Fruit fly (Drosophila melanogaster): Measurements from ENCODE around the gene Ptpmeg2.

Gene Ptpmeg2

DNA sequence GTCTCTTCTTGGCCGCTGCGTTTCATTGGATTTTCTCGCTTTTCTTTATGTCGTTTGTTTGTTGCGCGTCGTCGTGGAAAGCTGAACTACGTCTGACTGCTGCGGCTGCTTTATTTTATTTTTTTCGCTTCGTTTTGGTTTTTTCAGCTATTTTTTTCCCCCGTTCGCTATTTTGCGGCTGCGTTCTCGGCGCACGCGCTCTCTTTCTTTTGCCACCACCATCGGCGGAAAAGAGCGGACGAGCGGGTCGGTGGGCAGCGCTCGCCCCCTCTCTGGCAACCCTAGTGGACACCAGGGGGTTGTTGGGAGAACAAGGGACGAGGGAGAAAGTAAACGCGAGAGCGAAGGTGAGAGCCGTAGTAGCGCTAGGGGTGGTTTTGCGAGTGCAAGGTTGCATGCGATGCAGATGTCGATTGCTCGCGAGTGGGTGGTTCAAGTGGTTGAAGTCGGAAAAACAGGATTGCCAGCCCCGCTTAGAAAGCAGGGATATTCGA is 20.0 kb downstream of the Ptpmeg2 start:
- TF ChIP-seq CG12605 (GFP tag; IDR thresholded peaks at IDR 0.05), result peak; percentile 47
- TF ChIP-seq CG32121 (GFP tag; IDR thresholded peaks at IDR 0.05), result peak; percentile 29; the same call in 1 of the 2 replicates
- TF ChIP-seq rn (GFP tag; IDR thresholded peaks at IDR 0.05), result no peak
- peak; percentile 41 for TF ChIP-seq CG14655 (GFP tag; optimal IDR thresholded peaks at IDR 0.05)
- TF ChIP-seq CG13204 (GFP tag; optimal IDR thresholded peaks at IDR 0.05), result no peak
- TF ChIP-seq fd96Ca (GFP tag; IDR thresholded peaks at IDR 0.05), result peak; percentile 43; the same call in 1 of the 3 replicates
- TF ChIP-seq Ets98B (GFP tag; IDR thresholded peaks at IDR 0.05), result peak; percentile 21; the same call in 1 of the 2 replicates
- no peak for TF ChIP-seq Pif1B (GFP tag; optimal IDR thresholded peaks at IDR 0.05)
- no peak for TF ChIP-seq Snoo (tag; optimal IDR thresholded peaks at IDR 0.05)
- TF ChIP-seq D1 (tag; optimal IDR thresholded peaks at IDR 0.05), result no peak

DNA sequence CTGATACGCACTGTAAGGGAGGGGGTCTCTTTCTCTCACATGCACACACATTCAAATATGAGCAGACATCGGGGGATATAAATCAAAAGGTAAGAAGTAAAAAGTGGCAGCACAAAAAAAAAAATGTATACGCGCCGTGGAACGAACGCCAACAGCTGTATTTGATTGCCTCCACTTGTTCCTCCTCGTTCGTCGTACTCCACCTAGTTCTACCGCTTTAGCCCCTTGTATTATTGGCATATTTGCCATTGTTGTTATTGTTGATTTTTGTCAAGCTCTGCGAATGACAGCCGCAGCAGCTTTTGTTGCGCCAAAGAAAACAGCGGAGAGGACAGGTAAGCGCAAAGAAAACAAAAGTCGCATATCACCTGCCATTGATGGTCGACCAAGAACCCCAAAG is 22.1 kb downstream of the Ptpmeg2 start:
- TF ChIP-seq Pif1A (GFP tag; optimal IDR thresholded peaks at IDR 0.05), result peak; percentile 8
- TF ChIP-seq gl (tag; optimal IDR thresholded peaks at IDR 0.05), result no peak

DNA sequence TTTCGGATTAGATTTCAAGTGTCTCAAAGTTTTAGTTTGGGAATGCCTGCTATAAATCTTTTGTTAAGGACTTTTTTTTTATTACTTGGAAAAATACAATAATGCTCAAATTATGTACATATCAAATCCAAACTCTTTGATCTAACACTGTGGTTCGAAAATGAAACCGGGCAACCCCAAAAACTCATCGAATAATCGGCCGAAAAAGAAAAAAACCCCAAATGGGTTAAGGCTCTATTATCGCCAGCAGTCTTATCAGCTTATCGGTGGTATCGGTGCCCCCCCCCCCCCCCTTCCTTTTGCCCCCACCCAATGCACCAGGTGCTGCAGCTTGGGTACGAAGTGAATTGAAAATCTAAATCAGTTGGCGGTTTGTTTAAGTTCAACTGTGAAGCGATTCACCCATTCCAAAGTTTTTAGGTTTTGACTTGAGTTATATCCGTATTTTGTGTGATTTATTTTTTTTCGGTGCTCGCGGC is 41.3 kb downstream of the Ptpmeg2 start:
- TF ChIP-seq CG9948 (tag; optimal IDR thresholded peaks at IDR 0.05), result no peak
- TF ChIP-seq Pif1A (GFP tag; optimal IDR thresholded peaks at IDR 0.05), result no peak
- no peak for TF ChIP-seq CG10348 (GFP tag; IDR thresholded peaks at IDR 0.05)

DNA sequence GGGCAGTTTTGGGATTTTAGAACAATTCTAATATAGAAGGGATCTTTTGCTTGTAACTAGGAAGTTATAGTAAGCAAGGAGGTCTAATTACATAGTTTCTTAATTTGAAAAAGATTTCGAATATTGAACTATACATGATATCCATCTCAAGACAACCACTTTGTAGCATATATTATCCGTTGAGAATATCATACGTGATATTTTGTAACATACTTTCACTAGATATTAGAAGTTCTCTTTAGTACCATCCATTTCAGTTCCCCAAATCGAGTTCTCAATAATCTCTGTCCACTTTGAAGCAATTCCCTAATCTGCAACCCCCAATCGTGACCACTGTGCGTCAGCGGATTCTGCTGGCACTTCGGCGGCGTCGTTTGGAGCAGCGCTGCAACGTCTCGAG is 43.5 kb downstream of the Ptpmeg2 start:
- TF ChIP-seq Snoo (tag; optimal IDR thresholded peaks at IDR 0.05) (peak; percentile 5), Pif1A (GFP tag; optimal IDR thresholded peaks at IDR 0.05) (no peak)

DNA sequence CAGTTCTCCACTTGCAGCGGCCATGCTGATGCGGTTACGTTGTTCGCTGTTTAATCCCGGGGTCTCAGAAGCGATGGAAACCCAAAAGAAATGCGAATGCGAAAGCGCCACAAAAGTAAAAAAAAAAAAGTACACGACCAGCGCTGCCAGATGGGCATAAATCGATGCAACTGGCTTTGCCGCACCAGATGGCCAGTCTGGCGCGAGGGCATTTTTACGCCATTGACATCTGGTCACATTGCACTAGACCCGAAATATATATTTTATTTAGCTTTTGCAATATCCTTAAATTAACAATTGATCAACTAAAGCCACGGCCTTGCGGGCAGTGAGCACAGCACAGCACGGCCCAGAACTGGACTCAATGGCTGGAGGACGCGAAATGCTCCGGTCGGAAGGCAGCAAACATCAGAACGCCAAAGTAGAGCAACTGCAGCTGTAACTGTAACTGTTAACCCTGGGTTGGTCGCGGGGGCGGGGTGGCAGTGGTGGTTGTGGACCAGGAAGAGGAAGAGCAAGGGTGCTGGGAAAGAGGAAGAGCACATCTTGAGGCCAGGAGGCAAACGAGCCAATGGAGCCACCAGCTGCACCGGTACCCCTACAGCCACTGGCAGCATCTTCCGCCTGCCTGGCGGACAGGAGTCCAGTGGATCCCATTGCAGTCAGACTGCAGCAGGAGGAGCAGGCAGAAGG is 50.1 kb downstream of the Ptpmeg2 start, which contains the start of the genes LysRS and Hecw:
TSS of gene LysRS (minus strand) at position 158 of the 693 bp plus-strand sequence.
TSS of gene Hecw (plus strand) at position 220 of the 693 bp plus-strand sequence.
- peak; percentile 10 for TF ChIP-seq CG15710 (tag; optimal IDR thresholded peaks at IDR 0.05)
- no peak for TF ChIP-seq fd96Ca (GFP tag; IDR thresholded peaks at IDR 0.05)

DNA sequence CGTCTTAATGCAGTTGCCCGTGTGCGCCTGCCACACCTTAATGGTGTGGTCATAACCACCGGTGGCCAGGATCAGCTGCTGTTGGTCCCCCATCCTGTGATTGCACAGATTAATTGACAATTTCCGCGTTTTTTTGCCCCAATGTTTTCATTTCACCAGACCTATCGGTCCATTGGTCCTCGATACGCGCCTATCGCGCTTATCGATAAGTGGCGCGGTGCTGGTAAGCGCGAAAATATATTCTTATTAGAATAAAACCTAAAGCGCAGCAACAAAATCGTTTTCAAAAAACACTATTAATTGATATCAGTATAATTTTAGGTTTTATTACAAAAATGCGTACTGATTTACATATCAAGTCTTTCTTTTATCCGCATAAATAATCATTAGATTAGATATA is 53.2 kb downstream of the Ptpmeg2 start, which contains the start of gene Lst8:
TSS of gene Lst8 (minus strand) at position 187 of the 400 bp plus-strand sequence.
- no peak for TF ChIP-seq Pif1B (GFP tag; optimal IDR thresholded peaks at IDR 0.05)
- no peak for TF ChIP-seq Snoo (tag; optimal IDR thresholded peaks at IDR 0.05)
- TF ChIP-seq CG4496 (GFP tag; IDR thresholded peaks at IDR 0.05), result no peak
- TF ChIP-seq CG17806 (tag; optimal IDR thresholded peaks at IDR 0.05), result no peak
- no peak for TF ChIP-seq CG8159 (tag; optimal IDR thresholded peaks at IDR 0.05)
- TF ChIP-seq D1 (tag; optimal IDR thresholded peaks at IDR 0.05), result no peak
- no peak for TF ChIP-seq EcR (GFP tag; optimal IDR thresholded peaks at IDR 0.05)
- TF ChIP-seq CG8301 (tag; optimal IDR thresholded peaks at IDR 0.05), result no peak
- TF ChIP-seq CG34367 (tag; optimal IDR thresholded peaks at IDR 0.05), result no peak
- no peak for TF ChIP-seq rn (GFP tag; IDR thresholded peaks at IDR 0.05)
- no peak for TF ChIP-seq CG14655 (GFP tag; optimal IDR thresholded peaks at IDR 0.05)
- no peak for TF ChIP-seq Ets98B (GFP tag; IDR thresholded peaks at IDR 0.05)
- TF ChIP-seq CG15710 (tag; optimal IDR thresholded peaks at IDR 0.05), result no peak
- TF ChIP-seq CG32121 (GFP tag; IDR thresholded peaks at IDR 0.05), result no peak
- TF ChIP-seq Pif1A (GFP tag; optimal IDR thresholded peaks at IDR 0.05), result no peak
- no peak for TF ChIP-seq CG10348 (GFP tag; IDR thresholded peaks at IDR 0.05)

DNA sequence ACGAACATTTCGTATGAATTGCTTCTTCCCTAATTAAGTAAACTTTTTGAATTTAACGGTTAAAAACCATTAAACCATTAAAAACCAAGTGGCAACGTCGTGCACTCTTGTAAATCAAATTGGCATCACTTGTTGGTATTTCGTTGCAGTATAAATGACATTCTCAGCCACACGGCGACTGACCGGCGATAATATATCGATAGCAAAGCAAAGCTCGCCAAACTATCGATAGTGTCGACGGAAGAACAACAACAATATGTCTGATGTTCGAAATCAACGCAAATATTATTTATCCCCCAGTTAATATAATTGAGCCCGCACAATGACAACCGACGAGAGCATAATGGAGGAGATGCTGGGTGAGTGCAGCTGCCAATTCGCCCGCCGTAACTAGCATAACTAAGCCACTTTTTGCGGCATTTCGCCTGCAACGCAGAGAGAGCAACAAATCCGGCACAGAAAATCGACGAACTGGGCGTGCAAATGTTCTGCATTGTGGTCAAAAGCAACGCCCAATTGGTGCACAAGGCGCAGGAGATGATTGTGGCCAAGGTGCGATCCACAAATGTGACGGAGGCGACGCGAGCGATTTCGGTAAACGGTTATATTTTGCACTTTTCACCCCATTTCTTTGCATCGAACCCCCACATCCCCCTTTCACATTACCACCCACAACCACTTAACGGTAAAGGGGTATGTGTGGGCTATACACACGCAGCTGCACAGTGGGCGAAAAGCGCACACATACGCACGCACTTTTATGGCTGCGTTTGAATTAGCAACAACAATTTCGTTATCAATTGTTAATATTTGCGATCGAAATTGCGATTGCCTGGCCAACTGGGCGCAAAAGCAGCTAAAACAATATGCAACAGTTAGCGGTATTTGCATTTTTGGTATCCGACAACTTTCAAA is 57.9 kb downstream of the Ptpmeg2 start, which contains the start of gene Gga:
TSS of gene Gga (plus strand) at position 213 of the 915 bp plus-strand sequence.
- TF ChIP-seq CG10348 (GFP tag; IDR thresholded peaks at IDR 0.05) (no peak), Ets98B (GFP tag; IDR thresholded peaks at IDR 0.05) (no peak), fd96Ca (GFP tag; IDR thresholded peaks at IDR 0.05) (0 out of 3 replicates have a peak, but pooled peaks have one; percentile 10), CG8159 (tag; optimal IDR thresholded peaks at IDR 0.05) (no peak), D1 (tag; optimal IDR thresholded peaks at IDR 0.05) (no peak), CG32121 (GFP tag; IDR thresholded peaks at IDR 0.05) (peak; percentile 41; the same call in 1 of the 2 replicates), CG12605 (GFP tag; IDR thresholded peaks at IDR 0.05) (no peak), CG14655 (GFP tag; optimal IDR thresholded peaks at IDR 0.05) (no peak), CG15710 (tag; optimal IDR thresholded peaks at IDR 0.05) (no peak), CG8301 (tag; optimal IDR thresholded peaks at IDR 0.05) (no peak), CG9948 (tag; optimal IDR thresholded peaks at IDR 0.05) (no peak), gl (tag; optimal IDR thresholded peaks at IDR 0.05) (no peak), CG17806 (tag; optimal IDR thresholded peaks at IDR 0.05) (no peak), CG4496 (GFP tag; IDR thresholded peaks at IDR 0.05) (0 out of 3 replicates have a peak, but pooled peaks have one; percentile 18), Snoo (tag; optimal IDR thresholded peaks at IDR 0.05) (no peak)

Data from whole organism, pupa.